Fruit fly (Drosophila melanogaster) whole organism, prepupa: ENCODE measurements around the gene CG14567.

ENCODE experiments used
- CG6163 ChIP-seq: fragments of 200-800 bp; sonication (Bioruptor generic); IDR thresholded peaks from 3 replicates; pipeline ENCODE4 v1.3.6; 2022; ENCODE audit warnings: missing biosample characterization, missing genetic modification characterization
- Hr39 ChIP-seq: fragments of 200-800 bp; sonication (Bioruptor generic); optimal IDR thresholded peaks from 2 replicates; lab custom pipeline; 2016; ENCODE audit warnings: missing biosample characterization, missing genetic modification characterization
- Sox102F ChIP-seq: fragments of 200-800 bp; sonication (Bioruptor generic); optimal IDR thresholded peaks from 2 replicates; lab custom pipeline; 2016; ENCODE audit warnings: missing biosample characterization, mild to moderate bottlenecking, missing genetic modification characterization

DNA sequence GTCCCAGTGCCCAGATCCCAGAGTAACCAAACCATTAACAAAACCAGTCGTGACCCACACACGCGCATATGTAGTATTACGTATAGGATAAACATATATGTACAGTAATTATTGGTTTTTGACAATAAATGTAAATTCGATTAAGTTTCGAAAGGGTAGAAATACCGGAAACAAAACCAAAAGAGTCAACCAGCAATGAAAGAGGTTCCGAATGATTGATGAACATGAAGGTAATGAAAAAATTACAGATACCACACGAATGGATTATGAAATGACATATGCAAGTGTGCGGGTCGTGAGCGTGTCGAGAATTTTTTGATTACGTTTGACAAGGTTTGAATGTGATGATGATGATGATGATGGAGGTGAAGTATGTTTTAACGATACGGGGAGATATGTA, 43.6 kb downstream of the CG14567 start:
- no peak for TF ChIP-seq Sox102F (GFP tag; lab: Kevin White, UChicago)
- no peak for TF ChIP-seq CG6163
- no peak for TF ChIP-seq Hr39 (GFP tag; lab: Kevin White, UChicago)
